Worm (Caenorhabditis elegans) whole organism, late embryonic: ENCODE data around the gene famh-136.

ENCODE experiments used
- C08G9.2 ChIP-seq: sonication (generic microtip); optimal IDR thresholded peaks from 2 replicates; lab custom pipeline; 2016; ENCODE audit warnings: mild to moderate bottlenecking, missing genetic modification characterization, moderate library complexity, missing compliant biosample characterization
- C38D4.7 ChIP-seq: fragments of 200-800 bp; sonication (Bioruptor generic); optimal IDR thresholded peaks from 2 replicates; lab custom pipeline; 2018; ENCODE audit warnings: mild to moderate bottlenecking, missing genetic modification characterization, moderate library complexity, missing compliant biosample characterization
- K09A11.1 ChIP-seq: sonication (generic microtip); optimal IDR thresholded peaks from 2 replicates; lab custom pipeline; 2017; ENCODE audit warnings: antibody characterized with exemption, mild to moderate bottlenecking, missing genetic modification characterization, missing compliant biosample characterization; ENCODE audit not compliant: insufficient read depth
- T23F11.4 ChIP-seq: fragments of 200-800 bp; sonication (Bioruptor generic); optimal IDR thresholded peaks from 2 replicates; lab custom pipeline; 2018; ENCODE audit warnings: mild to moderate bottlenecking, missing genetic modification characterization, missing compliant biosample characterization
- Y22D7AL.16 ChIP-seq: sonication (generic microtip); optimal IDR thresholded peaks from 2 replicates; lab custom pipeline; 2016; ENCODE audit warnings: missing genetic modification characterization, missing compliant biosample characterization
- ahr-1 ChIP-seq: sonication (generic microtip); optimal IDR thresholded peaks from 2 replicates; lab custom pipeline; 2016; ENCODE audit warnings: missing genetic modification characterization, missing compliant biosample characterization
- ama-1 ChIP-seq: fragments of 150-350 bp; optimal IDR thresholded peaks from 2 replicates; lab custom pipeline; 2014
- ceh-14 ChIP-seq: sonication (generic microtip); optimal IDR thresholded peaks from 2 replicates; lab custom pipeline; 2016; ENCODE audit warnings: missing genotype, missing genetic modification characterization, missing compliant biosample characterization
- ceh-18 ChIP-seq: sonication (generic microtip); optimal IDR thresholded peaks from 2 replicates; lab custom pipeline; 2016; ENCODE audit warnings: missing genetic modification characterization, missing compliant biosample characterization
- ceh-24 ChIP-seq: sonication (generic microtip); optimal IDR thresholded peaks from 2 replicates; lab custom pipeline; 2016; ENCODE audit warnings: mild to moderate bottlenecking, missing genetic modification characterization, missing compliant biosample characterization
- ceh-34 ChIP-seq: sonication (generic microtip); optimal IDR thresholded peaks from 2 replicates; lab custom pipeline; 2016; ENCODE audit warnings: mild to moderate bottlenecking, missing genetic modification characterization, missing compliant biosample characterization
- ceh-45 ChIP-seq: fragments of 200-800 bp; sonication (Bioruptor generic); IDR thresholded peaks from 2 replicates; pipeline ENCODE4 v1.3.6; 2022; ENCODE audit warnings: missing genetic modification reagents, missing genetic modification characterization, missing compliant biosample characterization
- ceh-6 ChIP-seq: fragments of 200-800 bp; sonication (Bioruptor generic); optimal IDR thresholded peaks from 2 replicates; lab custom pipeline; 2018; ENCODE audit warnings: mild to moderate bottlenecking, missing genetic modification characterization, missing compliant biosample characterization
- dmd-4 ChIP-seq: sonication (generic microtip); optimal IDR thresholded peaks from 2 replicates; lab custom pipeline; 2016; ENCODE audit warnings: borderline replicate concordance, missing genetic modification characterization, missing compliant biosample characterization
- dve-1 ChIP-seq: sonication (generic microtip); optimal IDR thresholded peaks from 2 replicates; lab custom pipeline; 2017; ENCODE audit warnings: antibody characterized with exemption, mild to moderate bottlenecking, missing genetic modification characterization, missing compliant biosample characterization
- elt-2 ChIP-seq: sonication (generic microtip); optimal IDR thresholded peaks from 2 replicates; lab custom pipeline; 2016; ENCODE audit warnings: missing genetic modification reagents, missing genetic modification characterization, missing compliant biosample characterization
- elt-4 ChIP-seq: sonication (generic microtip); optimal IDR thresholded peaks from 2 replicates; lab custom pipeline; 2016; ENCODE audit warnings: missing genetic modification characterization, missing compliant biosample characterization
- ets-4 ChIP-seq: sonication (generic microtip); optimal IDR thresholded peaks from 2 replicates; lab custom pipeline; 2016; ENCODE audit warnings: missing genetic modification characterization, missing compliant biosample characterization
- eyg-1 ChIP-seq: sonication (generic microtip); optimal IDR thresholded peaks from 2 replicates; lab custom pipeline; 2016; ENCODE audit warnings: missing genotype, missing genetic modification characterization, missing compliant biosample characterization
- fkh-10 ChIP-seq: fragments of 150-350 bp; optimal IDR thresholded peaks from 2 replicates; lab custom pipeline; 2014; ENCODE audit warnings: missing biosample characterization, missing genetic modification reagents, missing genetic modification characterization
- fkh-6 ChIP-seq: sonication (generic microtip); optimal IDR thresholded peaks from 2 replicates; lab custom pipeline; 2016; ENCODE audit warnings: missing genetic modification characterization, missing compliant biosample characterization
- hlh-13 ChIP-seq: fragments of 200-800 bp; sonication (Bioruptor generic); optimal IDR thresholded peaks from 2 replicates; lab custom pipeline; 2018; ENCODE audit warnings: mild to moderate bottlenecking, missing genetic modification characterization, missing compliant biosample characterization
- hlh-15 ChIP-seq: sonication (generic microtip); optimal IDR thresholded peaks from 2 replicates; lab custom pipeline; 2016; ENCODE audit warnings: missing genetic modification characterization, missing compliant biosample characterization
- hlh-30 ChIP-seq: sonication (generic microtip); optimal IDR thresholded peaks from 2 replicates; lab custom pipeline; 2017; ENCODE audit warnings: antibody characterized with exemption, missing genetic modification characterization, missing compliant biosample characterization; ENCODE audit not compliant: insufficient read depth
- hlh-8 ChIP-seq: sonication (generic microtip); optimal IDR thresholded peaks from 2 replicates; lab custom pipeline; 2016; ENCODE audit warnings: missing genotype, missing genetic modification characterization, missing compliant biosample characterization
- lim-6 ChIP-seq: sonication (generic microtip); optimal IDR thresholded peaks from 2 replicates; lab custom pipeline; 2016; ENCODE audit warnings: missing genetic modification characterization, missing compliant biosample characterization
- madf-2 ChIP-seq: sonication (generic microtip); optimal IDR thresholded peaks from 2 replicates; lab custom pipeline; 2017; ENCODE audit warnings: missing genetic modification characterization, missing compliant biosample characterization
- mec-3 ChIP-seq: sonication (generic microtip); optimal IDR thresholded peaks from 2 replicates; lab custom pipeline; 2016; ENCODE audit warnings: borderline replicate concordance, missing genetic modification characterization, missing compliant biosample characterization
- nhr-11 ChIP-seq: fragments of 150-350 bp; optimal IDR thresholded peaks from 2 replicates; lab custom pipeline; 2014; ENCODE audit warnings: missing biosample characterization, missing genetic modification characterization
- nhr-232 ChIP-seq: sonication (generic microtip); optimal IDR thresholded peaks from 2 replicates; lab custom pipeline; 2016; ENCODE audit warnings: missing genetic modification characterization, missing compliant biosample characterization
- pat-9 ChIP-seq: fragments of 200-800 bp; sonication (Bioruptor generic); optimal IDR thresholded peaks from 2 replicates; lab custom pipeline; 2018; ENCODE audit warnings: mild to moderate bottlenecking, missing genetic modification characterization, moderate library complexity, missing compliant biosample characterization
- pha-4 ChIP-seq: fragments of 150-350 bp; optimal IDR thresholded peaks from 2 replicates; lab custom pipeline; 2018; ENCODE audit warnings: missing biosample characterization, missing genetic modification reagents, missing genetic modification characterization
- pros-1 ChIP-seq: fragments of 150-350 bp; optimal IDR thresholded peaks from 2 replicates; lab custom pipeline; 2014; ENCODE audit warnings: missing biosample characterization, missing genetic modification reagents, missing genetic modification characterization
- ref-2 ChIP-seq: sonication (generic microtip); optimal IDR thresholded peaks from 2 replicates; lab custom pipeline; 2016; ENCODE audit warnings: missing genetic modification characterization, missing compliant biosample characterization
- rnt-1 ChIP-seq: sonication (generic microtip); optimal IDR thresholded peaks from 2 replicates; lab custom pipeline; 2016; ENCODE audit warnings: missing genetic modification characterization, missing compliant biosample characterization
- sox-2 ChIP-seq: fragments of 200-800 bp; sonication (Bioruptor generic); IDR thresholded peaks from 2 replicates; pipeline ENCODE4 v1.3.6; 2022; ENCODE audit warnings: missing genetic modification reagents, missing genetic modification characterization, missing compliant biosample characterization
- syd-9 ChIP-seq: sonication (generic microtip); optimal IDR thresholded peaks from 2 replicates; lab custom pipeline; 2016; ENCODE audit warnings: mild to moderate bottlenecking, missing genetic modification characterization, moderate library complexity, missing compliant biosample characterization
- unc-3 ChIP-seq, 2 experiments: fragments of 200-800 bp in 1 of 2; sonication (Bioruptor generic) in 1 of 2; sonication (generic microtip) in 1 of 2; conservative IDR thresholded peaks in 1 of 2; optimal IDR thresholded peaks in 1 of 2; 2 replicates each; pipeline versions ENCODE4 v1.3.6 to Lab custom; 2016 to 2022; ENCODE audit warnings: missing compliant biosample characterization in 2 of 2, missing genetic modification characterization in 2 of 2, missing genetic modification reagents in 1 of 2
- unc-42 ChIP-seq: sonication (generic microtip); optimal IDR thresholded peaks from 2 replicates; lab custom pipeline; 2016; ENCODE audit warnings: missing genotype, missing genetic modification characterization, missing compliant biosample characterization
- zip-5 ChIP-seq: sonication (generic microtip); optimal IDR thresholded peaks from 2 replicates; lab custom pipeline; 2016; ENCODE audit warnings: missing genetic modification characterization, missing compliant biosample characterization
- ztf-16 ChIP-seq: sonication (generic microtip); optimal IDR thresholded peaks from 2 replicates; lab custom pipeline; 2017; ENCODE audit warnings: missing genetic modification characterization, missing compliant biosample characterization

Gene famh-136

DNA sequence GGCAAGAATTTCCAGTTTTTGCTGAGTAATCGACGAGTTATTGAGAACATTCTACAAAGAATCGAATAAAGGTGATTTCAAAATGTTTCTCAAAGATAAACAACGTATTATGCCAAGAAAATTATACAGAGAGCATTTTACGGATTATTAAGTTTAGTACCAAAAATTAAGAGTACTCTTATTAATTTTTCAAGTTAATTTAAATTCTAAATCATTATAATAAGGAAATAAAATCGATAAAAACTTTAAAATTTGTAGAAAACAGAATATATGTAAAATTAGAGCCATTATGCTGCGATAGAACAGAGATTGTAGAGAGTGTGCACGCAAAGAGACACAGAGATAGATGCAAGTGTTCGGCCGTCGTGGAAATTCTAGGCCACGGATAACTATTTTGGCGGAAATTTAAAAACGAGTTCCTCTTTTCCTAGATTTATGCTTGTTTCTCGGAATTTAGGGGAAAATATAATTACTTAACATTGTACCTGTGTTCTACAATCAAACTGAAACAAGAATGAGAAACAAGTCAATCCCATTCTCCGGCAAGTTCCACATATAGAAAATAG is 37.0 kb upstream of the famh-136 start, which contains the start of gene F44E2.9 (continued):
- no peak for TF ChIP-seq ceh-6 (GFP tag; lab: Kevin White, UChicago)
- peak; percentile 21 for TF ChIP-seq lim-6
- TF ChIP-seq T23F11.4 (GFP tag; lab: Kevin White, UChicago), result no peak
- no peak for TF ChIP-seq dve-1 (tag; lab: Kevin White, UChicago)
- TF ChIP-seq fkh-6 (tag; lab: Kevin White, UChicago), result no peak
- peak; percentile 87 for TF ChIP-seq C08G9.2 (tag; lab: Kevin White, UChicago)
- no peak for TF ChIP-seq ceh-24 (tag; lab: Kevin White, UChicago)
- no peak for TF ChIP-seq ahr-1 (tag; lab: Kevin White, UChicago)
- TF ChIP-seq hlh-15 (tag; lab: Kevin White, UChicago), result no peak
- peak; percentile 1 for TF ChIP-seq ceh-14
- peak; percentile 25 for TF ChIP-seq unc-42 (tag; lab: Kevin White, UChicago)
- peak; percentile 13 for TF ChIP-seq hlh-30 (tag; lab: Kevin White, UChicago)
- TF ChIP-seq pha-4 (tag; lab: Kevin White, UChicago), result no peak
- no peak for TF ChIP-seq madf-2 (tag; lab: Kevin White, UChicago)
- no peak for TF ChIP-seq hlh-13
- TF ChIP-seq ztf-16 (tag; lab: Kevin White, UChicago), result no peak
- TF ChIP-seq nhr-232 (tag; lab: Kevin White, UChicago), result no peak
- no peak for TF ChIP-seq K09A11.1 (tag; lab: Kevin White, UChicago)
- no peak for TF ChIP-seq elt-2 (tag; lab: Kevin White, UChicago)
- TF ChIP-seq hlh-8 (tag; lab: Kevin White, UChicago), result peak; percentile 59
- TF ChIP-seq unc-3 (GFP tag; conservative IDR thresholded peaks at IDR 0.05; lab: Robert Waterston, UW), result no peak
- TF ChIP-seq unc-3 (tag; optimal IDR thresholded peaks at IDR 0.05; lab: Kevin White, UChicago), result no peak
- TF ChIP-seq ama-1 (lab: Kevin White, UChicago), result no peak
- no peak for TF ChIP-seq ceh-34 (tag; lab: Kevin White, UChicago)
- no peak for TF ChIP-seq pat-9
- TF ChIP-seq ref-2 (tag; lab: Kevin White, UChicago), result peak; percentile 51
- TF ChIP-seq pros-1 (tag; lab: Kevin White, UChicago), result no peak
- no peak for TF ChIP-seq nhr-11 (tag; lab: Kevin White, UChicago)
- TF ChIP-seq C38D4.7, result no peak
- no peak for TF ChIP-seq Y22D7AL.16 (tag; lab: Kevin White, UChicago)

DNA sequence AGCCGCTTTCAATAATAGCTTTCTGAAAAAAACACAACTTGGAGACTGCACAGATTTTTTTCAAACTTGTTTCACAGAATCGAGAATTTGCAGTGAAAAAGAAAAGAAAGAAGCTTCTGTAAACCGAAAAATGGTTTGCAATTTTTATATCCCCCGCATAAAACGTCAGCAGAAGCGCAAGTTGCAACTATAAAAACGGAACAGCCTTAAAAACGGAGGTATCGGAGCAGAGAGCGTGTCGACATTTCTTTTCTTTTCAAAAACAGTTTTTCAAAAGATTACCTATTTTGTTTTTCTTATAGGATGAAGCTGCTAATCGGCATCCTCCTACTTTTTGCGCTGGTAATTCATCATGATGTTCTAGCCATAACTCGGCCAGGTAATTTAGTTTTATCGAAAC is 35.6 kb upstream of the famh-136 start, which contains the start of gene plg-1:
plg-1 (plus strand) TSS at position 301 of the 400 bp plus-strand sequence.
- TF ChIP-seq Y22D7AL.16 (tag; lab: Kevin White, UChicago) (no peak), unc-42 (tag; lab: Kevin White, UChicago) (no peak), C38D4.7 (no peak), ceh-24 (tag; lab: Kevin White, UChicago) (no peak), ztf-16 (tag; lab: Kevin White, UChicago) (no peak), sox-2 (GFP tag; lab: Robert Waterston, UW) (no peak), ceh-6 (GFP tag; lab: Kevin White, UChicago) (no peak)

DNA sequence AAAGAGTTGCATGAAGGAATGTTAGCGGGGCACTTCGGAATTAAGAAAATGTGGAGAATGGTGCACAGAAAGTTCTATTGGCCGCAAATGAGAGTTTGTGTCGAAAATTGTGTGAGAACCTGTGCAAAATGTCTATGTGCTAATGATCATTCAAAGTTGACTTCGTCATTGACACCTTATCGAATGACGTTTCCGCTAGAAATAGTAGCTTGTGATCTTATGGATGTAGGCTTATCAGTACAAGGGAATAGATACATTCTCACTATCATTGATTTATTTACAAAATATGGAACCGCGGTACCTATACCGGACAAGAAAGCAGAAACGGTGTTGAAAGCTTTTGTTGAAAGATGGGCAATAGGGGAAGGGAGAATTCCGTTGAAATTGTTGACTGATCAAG is 29.1 kb upstream of the famh-136 start:
- no peak for TF ChIP-seq fkh-10 (GFP tag; lab: Kevin White, UChicago)
- TF ChIP-seq dmd-4 (tag; lab: Kevin White, UChicago), result no peak
- TF ChIP-seq eyg-1 (tag; lab: Kevin White, UChicago), result no peak
- no peak for TF ChIP-seq elt-4
- TF ChIP-seq ref-2 (tag; lab: Kevin White, UChicago), result no peak
- TF ChIP-seq rnt-1 (tag; lab: Kevin White, UChicago), result no peak
- no peak for TF ChIP-seq ztf-16 (tag; lab: Kevin White, UChicago)
- TF ChIP-seq Y22D7AL.16 (tag; lab: Kevin White, UChicago), result no peak
- no peak for TF ChIP-seq ets-4
- no peak for TF ChIP-seq syd-9 (tag; lab: Kevin White, UChicago)
- no peak for TF ChIP-seq dve-1 (tag; lab: Kevin White, UChicago)
- no peak for TF ChIP-seq hlh-8 (tag; lab: Kevin White, UChicago)
- TF ChIP-seq zip-5 (tag; lab: Kevin White, UChicago), result no peak
- no peak for TF ChIP-seq pat-9
- no peak for TF ChIP-seq ceh-18
- no peak for TF ChIP-seq mec-3 (tag; lab: Kevin White, UChicago)
- TF ChIP-seq ceh-45, result no peak
